Worm (Caenorhabditis elegans) whole organism, dauer: ENCODE measurements around the gene him-14.

Source experiments
- unc-62 ChIP-seq: sonication (generic microtip); optimal IDR thresholded peaks from 2 replicates; lab custom pipeline; 2017; ENCODE audit warnings: missing biosample characterization, missing genetic modification reagents, missing genetic modification characterization

The him-14 gene

DNA sequence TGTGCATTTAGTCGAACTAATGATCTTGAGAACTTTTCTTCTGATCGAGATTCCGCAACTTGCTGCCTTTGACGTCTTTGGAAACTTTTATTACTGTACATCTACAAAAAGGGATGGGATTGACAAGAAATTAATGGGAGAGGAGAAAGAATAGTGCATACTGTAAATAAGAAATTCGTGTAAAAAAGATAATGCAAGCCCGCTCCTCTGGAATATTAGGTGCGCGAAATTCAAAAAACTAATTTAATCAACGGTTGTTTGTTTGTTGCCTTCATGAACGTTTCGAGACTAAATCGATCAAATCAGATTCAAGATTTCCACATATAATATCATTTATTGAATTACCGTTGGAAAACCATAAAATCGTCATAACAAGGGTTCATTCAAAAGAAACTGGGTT is at the start of gene him-14:
TSS of gene him-14 (minus strand) at position 101 of the 400 bp plus-strand sequence.
- no peak for TF ChIP-seq unc-62 (GFP tag; lab: Kevin White, UChicago)

DNA sequence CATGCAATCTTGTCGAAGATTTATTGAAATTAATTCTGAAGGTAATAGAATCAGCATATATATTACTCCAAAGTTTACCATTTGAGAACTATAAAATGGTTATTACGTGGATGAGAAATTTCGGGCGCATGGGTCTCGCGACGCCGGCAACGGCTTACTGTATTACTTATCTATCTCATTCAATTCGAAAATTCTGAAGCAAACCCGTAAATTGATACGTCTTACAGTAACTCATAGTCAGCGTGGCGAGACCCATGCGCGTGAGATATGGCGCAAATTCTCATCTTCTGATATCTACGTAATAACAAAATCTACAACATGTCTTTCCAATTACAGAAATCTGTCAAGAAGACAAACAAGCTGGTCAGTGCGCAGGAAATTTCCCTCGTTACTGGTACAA is 49.8 kb upstream of the him-14 start:
- TF ChIP-seq unc-62 (GFP tag; lab: Kevin White, UChicago) = no peak

DNA sequence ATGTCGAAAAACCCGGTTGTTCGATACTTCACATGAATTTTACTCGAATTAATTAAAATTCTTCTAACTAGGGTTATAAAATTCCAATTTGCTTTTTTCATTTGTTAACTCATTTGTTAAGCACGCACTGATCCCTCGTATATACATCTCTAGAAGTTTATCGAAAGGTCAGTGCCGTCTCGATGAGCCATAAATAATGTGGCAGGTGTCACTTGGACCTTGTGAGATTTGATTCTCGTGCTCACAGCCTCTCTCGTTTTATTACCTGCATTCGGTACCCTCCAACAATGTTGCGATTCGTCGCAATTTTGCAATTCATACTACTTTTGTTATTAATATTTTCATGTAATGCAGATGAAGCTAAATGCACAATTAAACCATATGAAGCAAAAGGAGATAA is 46.6 kb upstream of the him-14 start, which contains the start of gene spon-1:
TSS of gene spon-1 (plus strand) at position 208 of the 400 bp plus-strand sequence.
- TF ChIP-seq unc-62 (GFP tag; lab: Kevin White, UChicago) = no peak

DNA sequence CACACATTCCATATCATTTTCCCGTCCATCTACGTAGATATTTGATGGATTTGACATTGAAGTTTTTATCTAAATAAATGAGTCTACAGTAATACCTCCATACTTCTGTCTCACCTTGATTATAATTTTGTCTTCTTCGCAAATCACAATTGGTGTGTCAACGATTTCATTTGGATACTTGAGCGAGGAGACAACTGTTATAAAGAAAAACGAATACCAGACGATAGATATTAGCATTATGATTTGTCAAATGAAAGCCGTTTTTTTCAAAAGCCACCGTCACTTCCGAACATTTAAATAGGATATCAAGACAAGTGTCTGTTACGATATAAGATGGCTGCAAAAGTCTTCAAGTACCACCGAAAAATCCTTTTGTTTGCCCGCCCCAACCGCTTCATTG is 45.9 kb upstream of the him-14 start, which contains the start of gene cutl-5:
TSS of gene cutl-5 (minus strand) at position 269 of the 400 bp plus-strand sequence.
- TF ChIP-seq unc-62 (GFP tag; lab: Kevin White, UChicago) = no peak

DNA sequence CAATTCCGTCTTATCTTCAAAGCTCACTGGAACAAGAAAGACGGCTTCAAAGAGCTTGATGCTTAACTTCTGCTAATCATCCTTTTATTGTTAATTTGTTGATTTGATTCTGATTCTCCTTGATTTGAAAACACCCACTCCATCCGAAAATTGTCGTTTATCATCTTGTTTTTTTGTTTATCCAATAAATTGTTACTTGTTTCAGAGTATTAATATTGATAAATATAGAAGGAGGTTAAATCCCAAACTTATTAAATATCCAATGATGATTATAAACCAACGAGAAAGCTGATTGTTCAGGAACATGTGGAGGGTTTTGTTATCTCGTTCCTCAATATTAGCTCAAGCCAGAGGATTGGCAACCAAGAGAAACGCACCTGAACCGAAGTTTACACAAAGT is 43.0 kb upstream of the him-14 start, which contains the start of gene F10E7.6:
TSS of gene F10E7.6 (plus strand) at position 301 of the 400 bp plus-strand sequence.
- no peak for TF ChIP-seq unc-62 (GFP tag; lab: Kevin White, UChicago)

DNA sequence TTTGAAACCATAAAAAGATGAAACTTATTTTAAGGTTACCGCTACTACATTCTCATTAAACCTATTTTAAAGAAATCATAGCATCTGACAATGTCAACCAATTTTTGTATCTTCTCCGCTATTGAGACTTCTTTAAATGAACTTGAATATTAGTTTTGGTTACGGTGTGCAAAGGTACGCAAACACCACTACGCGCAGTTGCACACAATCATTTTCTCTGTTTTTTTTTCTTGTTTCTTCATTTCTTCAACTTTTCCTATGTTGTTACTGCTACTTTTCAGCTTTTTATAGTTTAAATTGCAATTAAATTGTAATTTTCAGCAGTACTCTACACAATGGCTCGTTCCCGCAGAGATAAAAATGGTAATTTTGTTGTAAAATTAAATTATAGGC is 41.9 kb upstream of the him-14 start, which contains the start of gene F10E7.5:
TSS of gene F10E7.5 (plus strand) at position 322 of the 393 bp plus-strand sequence.
- no peak for TF ChIP-seq unc-62 (GFP tag; lab: Kevin White, UChicago)

DNA sequence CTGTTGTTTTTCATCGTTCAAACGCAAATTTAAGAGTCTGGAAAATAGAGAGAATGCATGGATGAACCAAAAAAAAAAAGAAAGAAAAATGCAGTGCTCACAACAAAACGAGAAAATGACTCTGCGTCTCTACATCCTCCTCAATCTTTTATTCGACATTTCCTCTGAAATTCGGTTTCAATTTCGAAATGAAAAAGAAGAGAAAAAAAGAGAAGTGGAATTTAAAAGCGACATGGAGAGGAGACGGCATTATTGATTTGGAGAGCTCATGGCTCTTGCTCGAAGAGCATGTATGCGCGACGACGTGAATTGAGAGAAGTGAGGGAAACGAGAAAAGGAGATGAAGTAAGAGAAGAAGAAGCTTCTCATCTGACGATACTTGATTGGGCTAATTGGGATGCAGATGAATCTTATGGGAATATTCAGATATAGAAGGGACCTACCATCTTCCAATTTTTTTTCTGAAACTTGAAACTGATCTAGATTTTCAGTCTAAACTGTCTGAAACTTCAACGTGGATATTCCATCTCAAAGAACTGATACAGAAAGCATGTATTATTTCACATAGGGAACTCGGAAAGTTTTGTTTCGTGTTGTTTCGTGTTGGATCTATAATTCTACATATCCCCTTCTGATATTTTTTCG is 41.4 kb upstream of the him-14 start:
- TF ChIP-seq unc-62 (GFP tag; lab: Kevin White, UChicago) = no peak

DNA sequence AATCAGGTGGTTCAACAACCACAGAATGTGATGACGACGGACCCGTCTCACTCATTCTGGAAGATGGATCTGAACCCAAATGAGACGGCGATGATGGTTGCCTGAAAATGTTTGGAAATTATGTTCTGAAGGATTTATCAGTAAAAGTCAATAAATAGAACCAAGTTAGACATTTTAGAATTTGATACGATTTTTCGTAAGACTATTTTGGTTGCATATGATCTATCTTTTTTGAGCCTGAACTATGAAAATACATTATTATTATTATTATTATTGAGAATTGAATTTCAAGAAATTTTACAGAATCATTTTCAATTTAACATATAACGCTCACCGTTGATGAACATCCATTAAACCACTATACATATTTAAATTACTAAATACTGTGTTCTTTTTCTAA is 40.2 kb upstream of the him-14 start, which contains the start of gene F10E7.9:
TSS of gene F10E7.9 (minus strand) at position 101 of the 400 bp plus-strand sequence.
- no peak for TF ChIP-seq unc-62 (GFP tag; lab: Kevin White, UChicago)

DNA sequence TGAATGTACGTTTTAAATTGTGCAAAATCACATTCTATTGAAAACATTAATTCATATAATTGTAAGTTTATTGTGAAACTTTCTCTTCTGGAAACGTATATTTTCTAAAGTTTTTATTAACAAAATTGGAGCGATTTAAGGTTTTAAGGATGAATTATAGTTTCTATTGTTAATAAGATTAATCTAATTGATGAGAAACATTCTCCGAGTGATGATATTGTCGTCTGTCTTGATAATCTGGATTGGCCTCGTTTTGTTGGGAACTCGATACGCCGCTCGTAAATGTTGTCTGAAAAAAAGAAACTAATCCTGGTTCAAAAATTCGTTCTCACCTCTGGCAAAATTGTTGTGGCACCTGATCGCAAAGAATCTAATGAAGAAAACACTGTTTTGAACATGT is 36.5 kb upstream of the him-14 start:
- TF ChIP-seq unc-62 (GFP tag; lab: Kevin White, UChicago) = no peak

DNA sequence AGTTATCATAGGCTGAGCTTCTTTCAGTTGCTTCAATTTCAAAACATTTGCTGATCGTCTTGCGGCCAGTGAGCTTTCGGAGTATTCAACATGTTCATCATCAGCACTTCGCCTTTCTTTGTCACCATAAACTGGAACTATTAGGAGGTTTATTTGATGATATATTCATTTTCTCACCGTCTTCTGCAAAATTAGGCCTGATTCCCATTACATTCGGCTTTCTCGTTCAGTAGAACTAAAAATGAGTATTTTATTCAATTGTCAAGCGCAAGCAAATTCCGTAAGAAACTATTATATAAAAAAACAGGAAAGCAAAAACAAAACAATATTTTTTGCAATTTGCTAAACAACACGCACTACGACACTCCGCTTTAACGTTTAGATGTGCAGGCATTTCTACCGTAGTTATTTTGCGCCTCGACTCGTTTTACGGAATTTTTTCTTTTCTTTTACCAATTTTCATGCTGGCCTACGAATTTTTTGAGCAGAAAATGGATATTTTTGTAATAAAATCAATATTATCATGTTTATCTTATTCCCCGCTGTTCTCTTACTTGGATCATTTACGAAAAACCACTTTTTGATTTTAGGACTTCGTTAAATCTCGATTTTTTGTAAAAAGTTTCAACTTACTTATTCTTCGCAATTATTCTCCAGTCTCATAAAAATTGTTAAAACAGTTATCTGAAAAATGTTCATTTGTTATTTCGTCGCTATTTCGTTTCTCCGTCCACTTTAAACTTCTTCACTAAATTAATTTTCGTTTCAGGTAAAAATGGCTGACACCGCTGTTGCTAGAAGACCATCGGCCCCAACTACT is 35.2 kb upstream of the him-14 start, which contains the start of the genes farl-11 and rpl-33:
TSS of gene farl-11 (minus strand) at position 242 of the 820 bp plus-strand sequence.
TSS of gene rpl-33 (plus strand) at position 770 of the 820 bp plus-strand sequence.
- TF ChIP-seq unc-62 (GFP tag; lab: Kevin White, UChicago) = no peak

DNA sequence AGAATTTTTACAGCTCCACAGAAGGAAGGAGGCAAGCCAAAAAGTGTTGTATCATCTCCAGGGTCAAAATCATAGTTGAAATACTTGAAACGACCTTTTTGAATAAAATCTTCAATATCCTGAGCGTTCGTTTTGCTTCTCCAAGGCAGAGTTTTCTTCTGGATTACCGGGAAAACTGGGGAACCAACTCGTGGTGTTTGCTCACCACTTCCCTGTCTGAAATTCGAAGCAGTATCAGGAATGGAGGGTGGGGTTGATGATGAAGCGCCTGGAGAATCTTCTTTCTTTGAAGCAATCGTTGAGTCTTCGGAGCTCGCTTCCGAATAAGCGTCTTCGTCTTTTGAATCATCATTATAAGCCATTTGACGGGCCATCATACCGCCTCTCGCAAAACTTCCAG is 33.3 kb upstream of the him-14 start:
- no peak for TF ChIP-seq unc-62 (GFP tag; lab: Kevin White, UChicago)

DNA sequence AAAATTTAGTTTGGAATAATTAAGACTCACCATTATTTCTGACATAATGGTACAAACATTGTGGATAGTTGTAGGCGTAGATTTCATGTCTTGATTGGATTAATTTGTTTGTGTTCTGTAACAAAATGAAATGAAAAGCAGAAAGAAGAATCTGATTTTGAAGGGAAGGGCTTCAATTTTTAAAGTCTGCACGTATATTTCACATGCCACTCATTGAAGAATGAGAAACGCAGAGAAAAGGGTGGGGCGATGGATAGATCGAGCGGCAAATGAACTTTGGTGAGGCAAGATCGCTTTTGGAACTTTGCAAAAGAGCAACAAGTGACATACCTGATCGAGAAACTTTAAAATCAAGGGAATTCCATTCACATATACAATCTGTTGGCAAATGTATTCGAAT is 32.5 kb upstream of the him-14 start:
- no peak for TF ChIP-seq unc-62 (GFP tag; lab: Kevin White, UChicago)

DNA sequence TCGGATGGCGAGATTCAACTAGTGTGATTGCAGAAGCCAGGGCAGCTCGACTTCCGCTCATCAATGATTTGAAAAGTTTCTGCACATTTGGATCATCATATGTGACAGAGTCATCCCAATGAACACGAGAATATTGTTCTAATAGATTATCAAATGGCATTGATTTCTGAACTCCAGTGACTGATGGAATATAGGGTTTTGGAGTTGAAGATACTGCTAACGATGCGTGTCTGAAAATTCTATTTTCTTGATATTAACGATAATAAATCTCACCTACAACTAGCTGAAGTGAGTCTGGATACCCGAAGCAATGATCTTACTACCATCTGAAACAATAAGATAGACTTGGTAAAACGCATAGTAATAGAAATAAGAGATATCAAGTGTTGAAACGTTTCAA is 31.1 kb upstream of the him-14 start, which contains the start of gene mmaa-1:
TSS of gene mmaa-1 (minus strand) at position 328 of the 400 bp plus-strand sequence.
- no peak for TF ChIP-seq unc-62 (GFP tag; lab: Kevin White, UChicago)

DNA sequence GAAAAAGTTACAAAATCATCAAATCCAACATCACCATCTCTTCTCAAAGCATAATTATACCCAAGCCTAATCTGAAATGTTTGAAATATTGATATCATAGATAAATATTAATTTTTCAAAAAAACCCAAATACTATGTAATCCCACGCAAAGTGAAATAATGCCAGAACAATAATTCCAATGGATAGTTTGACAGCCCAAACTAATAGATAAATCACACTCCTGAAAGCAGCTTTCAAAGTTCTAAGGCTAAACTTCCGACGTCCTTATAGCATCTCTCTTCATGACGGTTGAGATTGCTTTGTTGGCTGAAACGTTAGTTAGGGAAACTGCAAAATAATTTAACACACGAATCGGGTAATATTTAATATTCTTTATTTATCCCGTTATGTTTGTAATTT is 29.5 kb upstream of the him-14 start:
- TF ChIP-seq unc-62 (GFP tag; lab: Kevin White, UChicago) = no peak

DNA sequence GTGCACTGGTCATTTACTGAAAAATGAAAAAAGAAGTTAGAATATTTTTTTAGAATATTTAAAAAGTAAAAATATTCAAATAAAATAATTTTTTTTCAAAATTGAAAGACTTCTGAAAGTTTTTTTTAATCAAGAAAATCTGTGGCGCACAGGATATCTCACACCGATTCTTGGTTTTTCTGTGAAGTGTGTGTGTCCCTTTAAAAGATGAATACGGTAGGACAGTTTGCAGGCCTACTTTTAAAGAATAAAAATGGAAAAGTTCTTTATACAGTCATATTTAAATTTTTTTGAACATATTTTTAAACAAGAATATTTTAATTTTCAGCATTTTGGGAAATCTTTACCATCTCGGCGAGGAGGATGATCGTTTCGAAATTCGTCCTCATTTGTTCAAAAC is 28.8 kb upstream of the him-14 start, which contains the start of gene mct-5:
TSS of gene mct-5 (minus strand) at position 16 of the 400 bp plus-strand sequence.
- TF ChIP-seq unc-62 (GFP tag; lab: Kevin White, UChicago) = no peak

DNA sequence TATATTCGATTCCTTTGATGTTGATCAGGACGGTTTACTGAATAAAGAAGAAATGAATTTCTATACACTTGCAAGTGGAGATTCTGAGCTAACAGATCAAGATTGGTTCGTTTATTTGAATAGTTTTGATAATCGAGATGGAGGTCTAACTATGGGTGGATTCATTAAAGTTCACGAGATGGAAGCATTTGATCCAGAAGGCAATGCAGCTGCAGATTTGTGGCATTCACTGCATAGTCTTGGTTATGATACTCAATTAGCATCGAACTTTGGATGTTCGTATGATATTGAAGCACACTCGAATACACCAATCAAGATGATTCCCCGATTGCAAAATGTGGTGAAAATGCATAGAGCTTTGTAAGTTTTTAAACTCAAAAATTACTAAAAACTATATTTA is 26.2 kb upstream of the him-14 start:
- TF ChIP-seq unc-62 (GFP tag; lab: Kevin White, UChicago) = no peak
